Fruit fly (Drosophila melanogaster) whole organism: ENCODE results near the gene Fer3.

Source experiments
- Dll ChIP-seq: fragments of >200 bp; optimal IDR thresholded peaks from 2 replicates; lab custom pipeline; 2017
- EcR ChIP-seq, 2 experiments: fragments of >200 bp; optimal IDR thresholded peaks; 2 replicates each; lab custom pipeline; 2017; ENCODE audit warnings: missing biosample characterization in 2 of 2, missing genetic modification characterization in 2 of 2, missing genetic modification reagents in 2 of 2
- pan ChIP-seq: fragments of >200 bp; optimal IDR thresholded peaks from 2 replicates; lab custom pipeline; 2017
- psq ChIP-seq: fragments of >200 bp; optimal IDR thresholded peaks from 2 replicates; lab custom pipeline; 2017

DNA sequence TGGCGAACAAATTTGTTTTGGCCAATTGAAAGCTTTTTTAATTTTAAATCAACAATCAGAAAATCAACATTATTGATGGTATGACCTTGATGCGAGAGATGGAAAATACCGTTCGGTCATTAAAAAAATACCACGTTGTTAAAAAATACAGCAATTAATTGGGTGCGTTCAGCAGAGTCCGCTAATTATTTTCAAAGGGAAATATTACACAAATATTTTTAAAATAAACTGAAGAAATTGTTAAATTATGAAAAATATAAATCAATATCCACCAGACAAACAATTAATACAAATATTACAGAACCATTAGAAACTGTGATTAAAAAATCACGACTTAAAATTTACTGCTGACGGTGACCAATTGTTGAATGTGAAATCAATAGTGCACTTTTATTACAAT, 16.1 kb downstream of the Fer3 start, which contains the start of gene CG18476:
- TF ChIP-seq psq (lab: Kevin White, UChicago) (no peak), pan (no peak), Dll (lab: Kevin White, UChicago) (no peak), EcR (GFP tag; optimal IDR thresholded peaks at IDR 0.05; lab: Kevin White, UChicago) (no peak)
